Fruit fly (Drosophila melanogaster): Measurements from ENCODE around the gene PGRP-LF.

The PGRP-LF gene

DNA sequence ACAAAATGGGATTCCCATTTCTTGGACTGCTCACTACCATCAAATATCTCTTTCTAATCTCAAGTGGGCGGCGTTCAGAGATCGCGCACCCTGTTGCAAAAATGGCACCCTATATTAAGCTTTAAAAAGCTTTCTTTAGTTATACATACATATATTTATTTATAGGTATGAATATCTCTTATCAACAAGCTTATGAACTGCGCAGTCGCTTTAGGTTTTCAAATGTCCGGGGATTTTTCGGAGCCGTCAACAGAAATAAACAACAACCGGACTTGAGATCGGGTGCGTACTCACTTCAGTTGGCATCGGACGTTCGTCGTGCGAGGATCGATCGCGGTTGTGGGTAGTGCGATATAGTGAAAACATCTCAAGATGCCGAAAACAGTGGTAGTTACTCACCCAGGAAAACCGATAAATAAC is at the start of gene PGRP-LF:
Gene PGRP-LF, plus strand, starts transcription at position 296 of the 420 bp plus-strand sequence.
- TF ChIP-seq CG12605 (GFP tag; IDR thresholded peaks at IDR 0.05) (peak; percentile 16; the same call in 1 of the 2 replicates), Snoo (tag; optimal IDR thresholded peaks at IDR 0.05) (peak; percentile 10), D1 (tag; optimal IDR thresholded peaks at IDR 0.05) (no peak), Pif1B (GFP tag; optimal IDR thresholded peaks at IDR 0.05) (peak; percentile 7), CG32121 (GFP tag; IDR thresholded peaks at IDR 0.05) (0 out of 2 replicates have a peak, but pooled peaks have one; percentile 16), Ets98B (GFP tag; IDR thresholded peaks at IDR 0.05) (no peak), fd96Ca (GFP tag; IDR thresholded peaks at IDR 0.05) (peak; percentile 43; the same call in 1 of the 3 replicates), CG4496 (GFP tag; IDR thresholded peaks at IDR 0.05) (0 out of 3 replicates have a peak, but pooled peaks have one; percentile 8)

- TF ChIP-seq Pif1B (GFP tag; optimal IDR thresholded peaks at IDR 0.05) (no peak), CG12605 (GFP tag; IDR thresholded peaks at IDR 0.05) (no peak), gl (tag; optimal IDR thresholded peaks at IDR 0.05) (no peak), CG17806 (tag; optimal IDR thresholded peaks at IDR 0.05) (no peak), EcR (GFP tag; optimal IDR thresholded peaks at IDR 0.05) (no peak), CG10348 (GFP tag; IDR thresholded peaks at IDR 0.05) (no peak), CG34367 (tag; optimal IDR thresholded peaks at IDR 0.05) (no peak), D1 (tag; optimal IDR thresholded peaks at IDR 0.05) (no peak), CG9948 (tag; optimal IDR thresholded peaks at IDR 0.05) (no peak), rn (GFP tag; IDR thresholded peaks at IDR 0.05) (no peak)
Measured at dm6 chr3L:9304393-9304792, 45.0 kb upstream of the PGRP-LF start.

- TF ChIP-seq fd96Ca (GFP tag; IDR thresholded peaks at IDR 0.05) (no peak), CG4496 (GFP tag; IDR thresholded peaks at IDR 0.05) (peak; percentile 57)
Measured at dm6 chr3L:9333745-9334382, 15.5 kb upstream of the PGRP-LF start, which contains the start of gene PGRP-LA. Gene PGRP-LA (plus strand): TSS chr3L:9334332.

DNA sequence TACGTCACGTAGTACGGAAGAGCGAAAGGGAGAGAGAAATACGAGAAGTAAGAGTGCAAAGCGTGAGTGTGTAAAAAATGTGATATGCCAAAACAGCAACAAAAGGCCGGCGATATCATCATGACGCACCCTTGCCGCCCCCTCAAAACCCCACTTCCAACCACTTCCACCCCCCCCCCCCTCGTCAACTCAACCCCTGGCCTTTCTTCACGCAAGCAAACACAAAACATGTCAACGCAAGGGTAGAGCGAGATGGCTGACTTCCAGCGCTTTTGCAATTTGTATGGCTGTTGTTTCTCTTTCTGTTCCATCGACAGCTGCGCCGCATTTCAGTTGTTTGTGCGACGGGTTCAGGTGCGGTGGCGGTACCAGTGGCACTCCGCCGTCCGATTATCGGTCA is 13.7 kb upstream of the PGRP-LF start:
- TF ChIP-seq CG34367 (tag; optimal IDR thresholded peaks at IDR 0.05): no peak
- peak; percentile 24 for TF ChIP-seq CG8159 (tag; optimal IDR thresholded peaks at IDR 0.05)
- TF ChIP-seq Pif1B (GFP tag; optimal IDR thresholded peaks at IDR 0.05): no peak
- no peak for TF ChIP-seq CG4496 (GFP tag; IDR thresholded peaks at IDR 0.05)
- TF ChIP-seq rn (GFP tag; IDR thresholded peaks at IDR 0.05): no peak
- 0 out of 3 replicates have a peak, but pooled peaks have one; percentile 14 for TF ChIP-seq fd96Ca (GFP tag; IDR thresholded peaks at IDR 0.05)
- no peak for TF ChIP-seq CG15710 (tag; optimal IDR thresholded peaks at IDR 0.05)
- no peak for TF ChIP-seq CG9948 (tag; optimal IDR thresholded peaks at IDR 0.05)
- TF ChIP-seq gl (tag; optimal IDR thresholded peaks at IDR 0.05): peak; percentile 10
- peak; percentile 43 for TF ChIP-seq CG13204 (GFP tag; optimal IDR thresholded peaks at IDR 0.05)
- TF ChIP-seq CG10348 (GFP tag; IDR thresholded peaks at IDR 0.05): no peak
- no peak for TF ChIP-seq Snoo (tag; optimal IDR thresholded peaks at IDR 0.05)
- TF ChIP-seq Ets98B (GFP tag; IDR thresholded peaks at IDR 0.05): no peak; the same call in 1 of the 2 replicates
- peak; percentile 59 for TF ChIP-seq CG12605 (GFP tag; IDR thresholded peaks at IDR 0.05)
- peak; percentile 77 for TF ChIP-seq EcR (GFP tag; optimal IDR thresholded peaks at IDR 0.05)
- peak; percentile 23; the same call in 1 of the 2 replicates for TF ChIP-seq CG32121 (GFP tag; IDR thresholded peaks at IDR 0.05)
- no peak for TF ChIP-seq Pif1A (GFP tag; optimal IDR thresholded peaks at IDR 0.05)
- peak; percentile 1 for TF ChIP-seq CG14655 (GFP tag; optimal IDR thresholded peaks at IDR 0.05)
- TF ChIP-seq D1 (tag; optimal IDR thresholded peaks at IDR 0.05): no peak
- no peak for TF ChIP-seq CG8301 (tag; optimal IDR thresholded peaks at IDR 0.05)
- no peak for TF ChIP-seq CG17806 (tag; optimal IDR thresholded peaks at IDR 0.05)

DNA sequence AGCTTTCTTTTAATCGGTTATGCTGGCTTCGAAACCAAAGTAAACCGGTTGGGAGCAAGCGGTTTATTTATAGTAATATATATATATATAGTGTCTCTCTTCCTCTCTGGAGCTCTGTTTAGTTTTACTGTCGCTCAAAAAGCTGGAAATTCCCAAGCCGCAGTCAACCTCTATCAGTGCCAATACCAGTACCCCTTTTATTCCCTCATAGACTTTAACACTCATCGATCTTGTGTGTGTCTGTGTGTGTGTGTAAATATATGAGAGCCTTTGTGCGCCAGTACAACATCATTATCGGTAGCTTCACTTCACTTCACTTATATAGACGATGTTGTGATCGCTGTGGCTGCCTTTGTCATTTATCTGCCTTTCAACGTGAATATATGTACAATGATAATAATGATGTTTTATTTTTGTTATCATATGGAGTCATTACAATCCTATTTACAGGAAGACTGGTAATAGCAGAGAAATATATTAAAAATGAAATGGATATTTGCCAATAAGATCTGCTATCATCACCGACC is 11.4 kb upstream of the PGRP-LF start:
- TF ChIP-seq CG14655 (GFP tag; optimal IDR thresholded peaks at IDR 0.05): no peak
- peak; percentile 38; the same call in 1 of the 3 replicates for TF ChIP-seq CG4496 (GFP tag; IDR thresholded peaks at IDR 0.05)
- no peak for TF ChIP-seq fd96Ca (GFP tag; IDR thresholded peaks at IDR 0.05)
- TF ChIP-seq CG32121 (GFP tag; IDR thresholded peaks at IDR 0.05): no peak
- TF ChIP-seq Ets98B (GFP tag; IDR thresholded peaks at IDR 0.05): no peak; the same call in 1 of the 2 replicates
- no peak for TF ChIP-seq D1 (tag; optimal IDR thresholded peaks at IDR 0.05)
- no peak for TF ChIP-seq CG34367 (tag; optimal IDR thresholded peaks at IDR 0.05)
- TF ChIP-seq gl (tag; optimal IDR thresholded peaks at IDR 0.05): no peak
- no peak for TF ChIP-seq CG8159 (tag; optimal IDR thresholded peaks at IDR 0.05)
- no peak for TF ChIP-seq rn (GFP tag; IDR thresholded peaks at IDR 0.05)
- TF ChIP-seq EcR (GFP tag; optimal IDR thresholded peaks at IDR 0.05): peak; percentile 79
- TF ChIP-seq CG12605 (GFP tag; IDR thresholded peaks at IDR 0.05): no peak
- no peak for TF ChIP-seq CG15710 (tag; optimal IDR thresholded peaks at IDR 0.05)
- TF ChIP-seq CG10348 (GFP tag; IDR thresholded peaks at IDR 0.05): no peak
- TF ChIP-seq CG13204 (GFP tag; optimal IDR thresholded peaks at IDR 0.05): no peak

DNA sequence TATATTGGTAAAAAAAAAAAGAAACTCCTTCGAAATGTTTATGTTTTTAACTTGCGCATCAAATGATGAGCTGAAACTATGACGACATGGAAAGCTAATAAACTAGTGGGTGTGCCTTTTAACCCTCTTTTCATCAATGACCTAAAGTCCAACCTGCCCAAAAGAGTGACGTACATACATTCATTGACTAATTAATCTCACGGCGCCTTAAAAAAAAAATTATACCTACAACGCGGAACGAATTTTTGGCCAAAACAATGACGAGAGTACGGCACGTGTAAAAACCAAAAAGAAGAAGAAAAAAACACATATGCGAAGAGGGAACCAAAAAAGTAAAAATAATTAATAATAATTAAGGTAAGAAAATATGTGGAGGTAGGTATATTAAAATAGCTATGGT is 10.9 kb upstream of the PGRP-LF start, which contains the start of gene PGRP-LC:
Gene PGRP-LC, plus strand, starts transcription at position 301 of the 400 bp plus-strand sequence.
- TF ChIP-seq Pif1A (GFP tag; optimal IDR thresholded peaks at IDR 0.05): no peak
- no peak for TF ChIP-seq CG4496 (GFP tag; IDR thresholded peaks at IDR 0.05)
- TF ChIP-seq CG34367 (tag; optimal IDR thresholded peaks at IDR 0.05): no peak
- TF ChIP-seq gl (tag; optimal IDR thresholded peaks at IDR 0.05): no peak
- no peak for TF ChIP-seq CG32121 (GFP tag; IDR thresholded peaks at IDR 0.05)
